Worm (Caenorhabditis elegans): ENCODE data around the gene T01G6.10.

The T01G6.10 gene

DNA sequence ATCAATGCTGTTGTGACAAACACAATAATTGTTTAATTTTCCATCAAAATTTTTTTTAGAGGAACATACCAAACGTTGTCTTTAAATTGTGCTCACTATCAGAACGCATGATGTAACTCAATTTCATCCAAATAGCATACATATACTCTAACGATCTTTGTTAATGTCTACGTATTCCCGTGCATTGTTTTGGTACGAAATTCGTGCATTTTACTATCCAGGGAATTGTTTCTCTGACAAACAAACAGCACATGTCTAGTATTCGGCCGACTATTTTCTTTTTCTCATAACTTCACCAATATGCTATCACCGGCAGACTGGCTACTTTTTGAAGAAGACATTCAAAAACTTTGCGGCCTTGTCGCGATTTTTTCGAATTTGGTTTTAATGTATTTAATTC lies 11.6 kb downstream of the T01G6.10 start, which contains the start of gene str-196:
str-196 (plus strand) TSS at position 301 of the 400 bp plus-strand sequence.
- TF ChIP-seq ceh-82 (tag; optimal IDR thresholded peaks at IDR 0.05) (no peak), nhr-129 (tag; optimal IDR thresholded peaks at IDR 0.05) (no peak), nhr-10 (tag; optimal IDR thresholded peaks at IDR 0.05) (no peak), ztf-11 (tag; optimal IDR thresholded peaks at IDR 0.05) (no peak), zag-1 (tag; optimal IDR thresholded peaks at IDR 0.05) (no peak), ztf-4 (tag; optimal IDR thresholded peaks at IDR 0.05) (no peak), unc-55 (GFP tag; optimal IDR thresholded peaks at IDR 0.05) (no peak), ztf-1 (GFP tag; conservative IDR thresholded peaks at IDR 0.05) (no peak), blmp-1 (tag; optimal IDR thresholded peaks at IDR 0.05; ENCODE audit: insufficient read depth) (no peak), sma-3 (GFP tag; optimal IDR thresholded peaks at IDR 0.05) (no peak), egl-27 (tag; optimal IDR thresholded peaks at IDR 0.05) (no peak), nhr-21 (tag; optimal IDR thresholded peaks at IDR 0.05) (no peak), gmeb-1 (tag; optimal IDR thresholded peaks at IDR 0.05) (no peak), lin-39 (tag; optimal IDR thresholded peaks at IDR 0.05) (no peak), mbf-1 (tag; optimal IDR thresholded peaks at IDR 0.05) (no peak), alr-1 (tag; optimal IDR thresholded peaks at IDR 0.05) (no peak)

DNA sequence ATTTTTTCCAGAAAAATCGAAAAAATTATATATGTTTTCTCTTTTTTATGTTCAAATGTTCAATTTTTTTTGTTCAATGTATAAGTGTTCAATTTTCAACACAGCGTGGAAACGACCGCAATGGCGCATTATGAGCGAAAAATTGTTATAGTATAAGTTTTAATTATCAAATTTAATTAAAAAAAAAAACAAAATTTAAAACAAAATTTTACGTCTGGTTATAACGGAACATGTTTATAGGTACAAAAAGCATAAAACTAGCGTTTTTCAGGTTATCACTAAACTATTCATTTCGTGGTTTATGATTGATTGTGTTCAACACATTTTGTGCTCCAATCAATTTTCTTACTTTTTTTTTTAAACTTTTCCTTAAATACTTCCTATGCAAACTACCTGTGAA lies 13.7 kb downstream of the T01G6.10 start, which contains the start of gene nhr-106:
nhr-106 (plus strand) TSS at position 301 of the 400 bp plus-strand sequence.
- no peak for TF ChIP-seq skn-1 (tag; optimal IDR thresholded peaks at IDR 0.05)
- no peak for TF ChIP-seq zag-1 (tag; optimal IDR thresholded peaks at IDR 0.05)
- peak; percentile 41 for TF ChIP-seq fos-1 (tag; optimal IDR thresholded peaks at IDR 0.05)
- TF ChIP-seq nhr-12 (tag; optimal IDR thresholded peaks at IDR 0.05): no peak
- TF ChIP-seq nhr-129 (tag; optimal IDR thresholded peaks at IDR 0.05): no peak

DNA sequence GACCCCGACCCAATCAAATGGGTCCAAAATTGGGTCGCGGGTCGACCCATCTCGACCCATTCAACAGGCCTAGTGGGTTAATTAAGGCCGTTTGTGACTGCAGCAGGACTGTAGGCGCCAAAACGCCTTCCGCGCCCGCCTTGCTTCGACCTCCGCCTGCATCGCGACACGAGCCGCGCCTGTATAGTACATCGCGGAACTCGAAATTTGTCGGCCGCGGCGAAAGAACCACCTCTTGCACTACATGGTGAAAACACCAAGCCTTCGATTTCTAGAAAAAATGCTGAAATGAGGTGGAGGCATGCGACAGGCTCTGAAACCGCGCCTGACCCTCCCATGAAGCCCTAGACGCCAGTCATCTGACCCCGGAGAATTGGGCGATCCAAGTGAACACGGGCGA lies 15.0 kb downstream of the T01G6.10 start:
- TF ChIP-seq peb-1 (tag; optimal IDR thresholded peaks at IDR 0.05): no peak
- TF ChIP-seq C34F6.9 (tag; optimal IDR thresholded peaks at IDR 0.05): no peak
- TF ChIP-seq nhr-6 (tag; optimal IDR thresholded peaks at IDR 0.05): no peak
- TF ChIP-seq elt-1 (tag; optimal IDR thresholded peaks at IDR 0.05): no peak
- no peak for TF ChIP-seq zag-1 (tag; optimal IDR thresholded peaks at IDR 0.05)
- no peak for TF ChIP-seq ceh-82 (tag; optimal IDR thresholded peaks at IDR 0.05)
- TF ChIP-seq R02D3.7 (tag; optimal IDR thresholded peaks at IDR 0.05): no peak
- no peak for TF ChIP-seq nhr-129 (tag; optimal IDR thresholded peaks at IDR 0.05)
- TF ChIP-seq ama-1 (optimal IDR thresholded peaks at IDR 0.05): no peak
- TF ChIP-seq ztf-11 (tag; optimal IDR thresholded peaks at IDR 0.05): no peak
- TF ChIP-seq sma-9 (GFP tag; optimal IDR thresholded peaks at IDR 0.05): no peak
- no peak for TF ChIP-seq sma-9 (tag; optimal IDR thresholded peaks at IDR 0.05)
- no peak for TF ChIP-seq snpc-4 (tag; optimal IDR thresholded peaks at IDR 0.05)
- TF ChIP-seq crh-2 (tag; optimal IDR thresholded peaks at IDR 0.05): no peak
- TF ChIP-seq unc-62 (GFP tag; optimal IDR thresholded peaks at IDR 0.05): no peak
- TF ChIP-seq nhr-23 (tag; optimal IDR thresholded peaks at IDR 0.05): no peak
- TF ChIP-seq nhr-25 (tag; optimal IDR thresholded peaks at IDR 0.05): no peak
- TF ChIP-seq mdl-1 (tag; optimal IDR thresholded peaks at IDR 0.05): no peak
- TF ChIP-seq elt-3 (tag; optimal IDR thresholded peaks at IDR 0.05): no peak
- TF ChIP-seq sem-4 (tag; optimal IDR thresholded peaks at IDR 0.05): no peak
- no peak for TF ChIP-seq fos-1 (tag; optimal IDR thresholded peaks at IDR 0.05)

DNA sequence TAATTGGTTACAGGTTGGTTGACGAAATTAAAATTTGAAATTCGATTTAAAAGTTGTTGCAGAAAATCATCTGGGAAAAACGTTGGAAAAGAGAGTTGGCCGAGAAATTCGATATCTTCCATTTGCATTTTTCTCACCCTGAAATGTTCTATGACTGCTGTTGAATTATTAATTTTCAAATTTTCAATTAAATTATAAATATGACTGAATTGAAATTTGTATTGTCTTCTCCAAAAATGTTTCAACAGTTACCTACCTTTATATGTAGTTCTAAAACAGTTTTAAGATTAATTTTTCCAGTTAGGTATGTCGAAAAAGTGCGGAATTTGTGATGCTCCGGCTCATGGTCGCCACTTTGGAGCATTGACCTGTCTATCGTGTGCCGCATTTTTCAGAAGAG lies 16.3 kb downstream of the T01G6.10 start, which contains the start of gene nhr-211:
nhr-211 (plus strand) TSS at position 301 of the 400 bp plus-strand sequence.
- TF ChIP-seq nhr-12 (tag; optimal IDR thresholded peaks at IDR 0.05): no peak
- TF ChIP-seq nhr-237 (tag; optimal IDR thresholded peaks at IDR 0.05): no peak
- no peak for TF ChIP-seq Y55F3AM.14 (GFP tag; optimal IDR thresholded peaks at IDR 0.05)
- TF ChIP-seq lin-39 (tag; optimal IDR thresholded peaks at IDR 0.05): no peak
- no peak for TF ChIP-seq nhr-10 (tag; optimal IDR thresholded peaks at IDR 0.05)
- TF ChIP-seq nhr-11 (tag; optimal IDR thresholded peaks at IDR 0.05): no peak
- no peak for TF ChIP-seq mdl-1 (tag; optimal IDR thresholded peaks at IDR 0.05)
- no peak for TF ChIP-seq ZK546.5 (tag; optimal IDR thresholded peaks at IDR 0.05)
- TF ChIP-seq crh-2 (tag; optimal IDR thresholded peaks at IDR 0.05): no peak
- TF ChIP-seq ztf-1 (GFP tag; conservative IDR thresholded peaks at IDR 0.05): no peak
- TF ChIP-seq snpc-4 (tag; optimal IDR thresholded peaks at IDR 0.05): no peak
- no peak for TF ChIP-seq R02D3.7 (tag; optimal IDR thresholded peaks at IDR 0.05)

All from whole organism, L2 larva.